Worm (Caenorhabditis elegans) whole organism, L4 larva: Measurements from ENCODE around the gene ehs-1.

ENCODE experiments used
- aha-1 ChIP-seq: fragments of 150-350 bp; peaks from one replicate; lab custom pipeline; 2014; ENCODE audit warnings: missing biosample characterization, missing genetic modification characterization
- daf-16 ChIP-seq, 3 experiments: sonication (generic microtip); optimal IDR thresholded peaks; 2 replicates each; lab custom pipeline; 2016 to 2017; ENCODE audit warnings: missing genetic modification characterization in 3 of 3, missing genetic modification reagents in 3 of 3, mild to moderate bottlenecking in 2 of 3, missing compliant biosample characterization in 2 of 3, missing biosample characterization in 1 of 3, moderate library complexity in 1 of 3
- daf-19 ChIP-seq: fragments of 200-800 bp; sonication (Bioruptor generic); conservative IDR thresholded peaks from 2 replicates; pipeline ENCODE4 v1.3.6; 2022; ENCODE audit warnings: missing genetic modification characterization, missing compliant biosample characterization
- fos-1 ChIP-seq: fragments of 150-350 bp; optimal IDR thresholded peaks from 2 replicates; lab custom pipeline; 2014; ENCODE audit warnings: missing biosample characterization, missing genetic modification characterization
- nhr-102 ChIP-seq: sonication (generic microtip); optimal IDR thresholded peaks from 2 replicates; lab custom pipeline; 2016; ENCODE audit warnings: mild to moderate bottlenecking, missing genetic modification characterization, moderate library complexity, missing compliant biosample characterization
- unc-130 ChIP-seq: sonication (generic microtip); optimal IDR thresholded peaks from 2 replicates; lab custom pipeline; 2016; ENCODE audit warnings: missing genetic modification reagents, missing genetic modification characterization, missing compliant biosample characterization

ce11 chrII:5816346-5816745 lies 4.2 kb upstream of the ehs-1 start, which contains the start of gene ZK1248.20:
- TF ChIP-seq daf-16 (GFP tag; optimal IDR thresholded peaks at IDR 0.05; lab: Kevin White, UChicago) = no peak
- no peak for TF ChIP-seq daf-16 (tag; optimal IDR thresholded peaks at IDR 0.05; lab: Kevin White, UChicago)
- TF ChIP-seq aha-1 = no peak
- TF ChIP-seq fos-1 (tag; lab: Kevin White, UChicago) = no peak
- TF ChIP-seq unc-130 = no peak
- no peak for TF ChIP-seq daf-19 (GFP tag; lab: Robert Waterston, UW)
- TF ChIP-seq nhr-102 (tag; lab: Kevin White, UChicago) = no peak
